Worm (Caenorhabditis elegans): ENCODE measurements around the gene ant-1.3.

DNA sequence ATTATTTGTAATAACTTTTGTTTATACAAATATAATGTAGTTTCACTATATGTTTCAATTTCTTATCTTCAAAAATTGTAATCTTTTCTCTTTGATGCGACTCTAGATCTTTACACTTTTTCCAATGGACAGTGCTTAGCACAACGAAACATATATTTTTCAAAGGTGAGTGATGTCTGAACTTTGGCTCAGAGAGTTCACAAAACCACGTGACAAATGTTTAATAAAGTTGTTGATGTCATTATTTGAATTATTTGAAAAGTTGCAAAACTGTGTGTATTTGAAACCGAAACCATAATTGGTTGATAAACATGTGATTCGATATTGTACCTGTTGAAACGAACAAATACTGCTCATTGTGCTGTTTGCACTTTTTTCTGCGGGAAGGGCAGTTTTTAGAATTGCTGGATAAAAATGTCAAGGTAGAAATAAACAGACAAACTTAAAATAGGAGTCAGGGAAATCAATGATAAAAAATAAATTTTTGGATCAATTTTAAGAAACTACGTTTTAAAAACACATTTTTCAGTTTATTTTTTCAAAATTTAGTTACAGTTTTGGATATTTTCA lies 40.9 kb downstream of the ant-1.3 start:
- no peak for TF ChIP-seq sea-2 (GFP tag; optimal IDR thresholded peaks at IDR 0.05)
- TF ChIP-seq daf-12 (tag; optimal IDR thresholded peaks at IDR 0.05), result no peak
- peak; percentile 60 for TF ChIP-seq pha-4 (tag; optimal IDR thresholded peaks at IDR 0.05)
- TF ChIP-seq ceh-9 (tag; optimal IDR thresholded peaks at IDR 0.05), result no peak
- TF ChIP-seq egl-27 (tag; optimal IDR thresholded peaks at IDR 0.05), result no peak
- TF ChIP-seq ZK546.5 (tag; optimal IDR thresholded peaks at IDR 0.05), result no peak
- TF ChIP-seq ama-1 (optimal IDR thresholded peaks at IDR 0.05), result no peak
- TF ChIP-seq nhr-11 (tag; optimal IDR thresholded peaks at IDR 0.05), result no peak
- no peak for TF ChIP-seq nhr-28 (tag; optimal IDR thresholded peaks at IDR 0.05)
- TF ChIP-seq ztf-4 (tag; optimal IDR thresholded peaks at IDR 0.05), result no peak
- TF ChIP-seq nhr-77 (tag; optimal IDR thresholded peaks at IDR 0.05), result no peak
- TF ChIP-seq mml-1 (tag; optimal IDR thresholded peaks at IDR 0.05), result no peak
- TF ChIP-seq lin-39 (tag; optimal IDR thresholded peaks at IDR 0.05), result no peak
- no peak for TF ChIP-seq unc-39 (tag; optimal IDR thresholded peaks at IDR 0.05)

Measured in whole organism, L3 larva.